Worm (Caenorhabditis elegans) whole organism, L4 larva: ENCODE results near the gene srab-21.
A peak's percentile ranks its signal among the peaks of the same experiment; 100 is the strongest.
"Not testable (repeated sequence)": the region's sequence is repeated elsewhere in the genome, so short reads cannot be mapped to it uniquely, and the experiment has no call there.

Experiments
- F37D6.2 ChIP-seq: sonication (generic microtip); optimal IDR thresholded peaks from 2 replicates; lab custom pipeline; 2016; ENCODE audit warnings: mild to moderate bottlenecking, missing genetic modification characterization, missing compliant biosample characterization
- F44E2.7 ChIP-seq: fragments of 200-800 bp; sonication (Bioruptor generic); IDR thresholded peaks from 2 replicates; pipeline ENCODE4 v2.1.2; 2022; ENCODE audit warnings: missing genetic modification characterization, missing compliant biosample characterization
- R02D3.7 ChIP-seq: fragments of 150-350 bp; sonication (generic microtip); optimal IDR thresholded peaks from 3 replicates; lab custom pipeline; 2014; ENCODE audit warnings: missing biosample characterization, missing genetic modification characterization
- T20F7.1 ChIP-seq: fragments of 200-800 bp; sonication (Bioruptor generic); optimal IDR thresholded peaks from 2 replicates; lab custom pipeline; 2018; ENCODE audit warnings: mild to moderate bottlenecking, missing genetic modification characterization, missing compliant biosample characterization
- T26A8.4 ChIP-seq: fragments of 200-800 bp; sonication (Bioruptor generic); IDR thresholded peaks from 2 replicates; pipeline ENCODE4 v1.3.6; 2022; ENCODE audit warnings: missing genetic modification characterization, missing compliant biosample characterization
- Y5F2A.4 ChIP-seq: fragments of 200-800 bp; sonication (Bioruptor generic); optimal IDR thresholded peaks from 2 replicates; lab custom pipeline; 2018; ENCODE audit warnings: mild to moderate bottlenecking, missing genetic modification characterization, missing compliant biosample characterization
- Y75B8A.6 ChIP-seq: fragments of 200-800 bp; sonication (Bioruptor generic); IDR thresholded peaks from 2 replicates; pipeline ENCODE4 v1.3.6; 2022; ENCODE audit warnings: missing genetic modification reagents, missing genetic modification characterization, missing compliant biosample characterization
- ZK337.2 ChIP-seq: fragments of 200-800 bp; sonication (Bioruptor generic); IDR thresholded peaks from 2 replicates; pipeline ENCODE4 v1.3.6; 2022; ENCODE audit warnings: missing genetic modification reagents, missing genetic modification characterization, missing compliant biosample characterization
- ZK546.5 ChIP-seq, 2 experiments: sonication (generic microtip); optimal IDR thresholded peaks; 2 replicates each; lab custom pipeline; 2017; ENCODE audit warnings: missing biosample characterization in 2 of 2, missing genetic modification characterization in 2 of 2
- aha-1 ChIP-seq: fragments of 150-350 bp; peaks from one replicate; lab custom pipeline; 2014; ENCODE audit warnings: missing biosample characterization, missing genetic modification characterization
- ama-1 ChIP-seq: fragments of 150-350 bp; optimal IDR thresholded peaks from 2 replicates; lab custom pipeline; 2014; ENCODE audit warnings: inconsistent platforms, mixed read lengths
- attf-4 ChIP-seq: sonication (generic microtip); optimal IDR thresholded peaks from 3 replicates; lab custom pipeline; 2017; ENCODE audit warnings: missing biosample characterization, missing genetic modification characterization
- ceh-44 ChIP-seq: fragments of 200-800 bp; sonication (Bioruptor generic); IDR thresholded peaks from 2 replicates; pipeline ENCODE4 v1.3.6; 2022; ENCODE audit warnings: missing genetic modification reagents, missing genetic modification characterization, missing compliant biosample characterization
- ceh-82 ChIP-seq: sonication (generic microtip); optimal IDR thresholded peaks from 2 replicates; lab custom pipeline; 2017; ENCODE audit warnings: missing biosample characterization, missing genetic modification characterization
- cey-2 ChIP-seq: sonication (generic microtip); optimal IDR thresholded peaks from 3 replicates; lab custom pipeline; 2017; ENCODE audit warnings: missing genetic modification characterization, mild to moderate bottlenecking, missing compliant biosample characterization, antibody characterized with exemption, borderline replicate concordance; ENCODE audit not compliant: insufficient read depth
- daf-12 ChIP-seq: fragments of 150-350 bp; optimal IDR thresholded peaks from 2 replicates; lab custom pipeline; 2014; ENCODE audit warnings: missing biosample characterization, missing genetic modification reagents, missing genetic modification characterization
- daf-16 ChIP-seq, 3 experiments: sonication (generic microtip); optimal IDR thresholded peaks; 2 replicates each; lab custom pipeline; 2016 to 2017; ENCODE audit warnings: missing genetic modification characterization in 3 of 3, missing genetic modification reagents in 3 of 3, mild to moderate bottlenecking in 2 of 3, missing compliant biosample characterization in 2 of 3, missing biosample characterization in 1 of 3, moderate library complexity in 1 of 3
- daf-19 ChIP-seq: fragments of 200-800 bp; sonication (Bioruptor generic); conservative IDR thresholded peaks from 2 replicates; pipeline ENCODE4 v1.3.6; 2022; ENCODE audit warnings: missing genetic modification characterization, missing compliant biosample characterization
- dmd-6 ChIP-seq: fragments of 200-800 bp; sonication (Bioruptor generic); IDR thresholded peaks from 2 replicates; pipeline ENCODE4 v1.3.6; 2022; ENCODE audit warnings: missing genetic modification reagents, missing genetic modification characterization, missing compliant biosample characterization
- gei-8 ChIP-seq: fragments of 200-800 bp; sonication (Bioruptor generic); optimal IDR thresholded peaks from 2 replicates; lab custom pipeline; 2018; ENCODE audit warnings: mild to moderate bottlenecking, missing genetic modification characterization, missing compliant biosample characterization
- hlh-11 ChIP-seq: fragments of 200-800 bp; sonication (Bioruptor generic); optimal IDR thresholded peaks from 2 replicates; lab custom pipeline; 2018; ENCODE audit warnings: mild to moderate bottlenecking, missing genetic modification characterization, missing compliant biosample characterization
- hlh-30 ChIP-seq: sonication (generic microtip); optimal IDR thresholded peaks from 2 replicates; lab custom pipeline; 2017; ENCODE audit warnings: antibody characterized with exemption, mild to moderate bottlenecking, missing genetic modification characterization, missing compliant biosample characterization; ENCODE audit not compliant: insufficient read depth
- lir-3 ChIP-seq: sonication (generic microtip); optimal IDR thresholded peaks from 2 replicates; lab custom pipeline; 2016; ENCODE audit warnings: mild to moderate bottlenecking, missing genetic modification characterization, missing compliant biosample characterization
- madf-5 ChIP-seq, 2 experiments: fragments of 200-800 bp; sonication (Bioruptor generic); IDR thresholded peaks; 2 replicates each; pipeline ENCODE4 v1.3.6; 2022; ENCODE audit warnings: missing compliant biosample characterization in 2 of 2, missing genetic modification characterization in 2 of 2
- madf-9 ChIP-seq: fragments of 200-800 bp; sonication (Bioruptor generic); conservative IDR thresholded peaks from 2 replicates; pipeline ENCODE4 v1.3.6; 2022; ENCODE audit warnings: missing genetic modification reagents, missing genetic modification characterization, missing compliant biosample characterization
- nhr-10 ChIP-seq: fragments of 150-350 bp; optimal IDR thresholded peaks from 2 replicates; lab custom pipeline; 2014; ENCODE audit warnings: missing biosample characterization, missing genetic modification characterization
- nhr-25 ChIP-seq: sonication (generic microtip); optimal IDR thresholded peaks from 2 replicates; lab custom pipeline; 2017; ENCODE audit warnings: missing genetic modification characterization, mild to moderate bottlenecking, missing compliant biosample characterization, antibody characterized with exemption, moderate library complexity, borderline replicate concordance; ENCODE audit not compliant: insufficient read depth
- nhr-6 ChIP-seq: fragments of 150-350 bp; optimal IDR thresholded peaks from 2 replicates; lab custom pipeline; 2014; ENCODE audit warnings: missing biosample characterization, missing genetic modification characterization
- pha-4 ChIP-seq, 2 experiments: fragments of 150-350 bp in 1 of 2; fragments of 200-800 bp in 1 of 2; sonication (Bioruptor generic) in 1 of 2; IDR thresholded peaks in 1 of 2; optimal IDR thresholded peaks in 1 of 2; 2 replicates each; pipeline versions ENCODE4 v1.3.6 to Lab custom; 2014 to 2022; ENCODE audit warnings: missing genetic modification characterization in 2 of 2, missing genetic modification reagents in 2 of 2, missing biosample characterization in 1 of 2, missing compliant biosample characterization in 1 of 2
- pqm-1 ChIP-seq: sonication (generic microtip); optimal IDR thresholded peaks from 2 replicates; lab custom pipeline; 2017; ENCODE audit warnings: missing biosample characterization, missing genetic modification characterization
- saeg-2 ChIP-seq: fragments of 200-800 bp; sonication (Bioruptor generic); IDR thresholded peaks from 2 replicates; pipeline ENCODE4 v1.3.6; 2022; ENCODE audit warnings: missing genetic modification reagents, missing genetic modification characterization, missing compliant biosample characterization
- unc-39 ChIP-seq: sonication (generic microtip); optimal IDR thresholded peaks from 2 replicates; lab custom pipeline; 2017; ENCODE audit warnings: missing biosample characterization, missing genetic modification characterization
- unc-62 ChIP-seq, 3 experiments: fragments of 150-350 bp in 1 of 3; sonication (generic microtip); optimal IDR thresholded peaks in 2 of 3; peaks in 1 of 3; 1 replicate in 1 of 3; 2 replicates in 2 of 3; lab custom pipeline; 2014 to 2017; ENCODE audit warnings: missing biosample characterization in 3 of 3, missing genetic modification characterization in 3 of 3, missing genetic modification reagents in 3 of 3, missing genotype in 1 of 3
- zfp-2 ChIP-seq: sonication (generic microtip); optimal IDR thresholded peaks from 2 replicates; lab custom pipeline; 2016; ENCODE audit warnings: mild to moderate bottlenecking, missing genetic modification characterization, missing compliant biosample characterization

srab-21 gene

DNA sequence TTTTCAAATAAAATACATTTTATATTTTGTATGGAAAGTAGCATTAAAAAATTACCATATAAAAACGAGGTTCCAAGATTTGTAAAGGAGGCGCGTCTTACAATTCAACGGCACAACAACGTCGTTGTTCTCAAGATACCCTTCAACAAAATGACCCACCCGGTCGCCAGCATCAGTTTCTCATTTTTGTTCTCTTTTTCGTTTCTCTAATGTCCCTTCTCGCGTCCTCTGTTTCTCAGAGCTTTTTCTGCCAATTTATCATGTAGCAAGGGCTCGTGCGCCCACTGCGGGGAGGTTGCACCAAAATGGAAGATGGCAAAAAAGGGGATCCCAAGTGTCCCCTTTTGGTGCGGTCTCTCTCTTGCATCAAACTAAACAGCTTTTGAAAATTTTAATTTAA lies 14.7 kb downstream of the srab-21 start:
- no peak for TF ChIP-seq pha-4 (GFP tag; IDR thresholded peaks at IDR 0.05; lab: Robert Waterston, UW)
- no peak for TF ChIP-seq pha-4 (tag; optimal IDR thresholded peaks at IDR 0.05; lab: Kevin White, UChicago)
- TF ChIP-seq dmd-6 = no peak
- no peak for TF ChIP-seq ama-1 (lab: Kevin White, UChicago)
- TF ChIP-seq daf-19 (GFP tag; lab: Robert Waterston, UW) = no peak
- TF ChIP-seq unc-39 = no peak
- TF ChIP-seq ceh-44 (GFP tag; lab: Robert Waterston, UW) = no peak
- no peak for TF ChIP-seq lir-3 (tag; lab: Kevin White, UChicago)
- TF ChIP-seq pqm-1 (tag; lab: Kevin White, UChicago) = no peak
- TF ChIP-seq unc-62 (GFP tag; optimal IDR thresholded peaks at IDR 0.05 in 1 of 2; lab: Kevin White, UChicago) = peak in 1 of 2 experiments; percentile 61
- TF ChIP-seq unc-62 (tag; optimal IDR thresholded peaks at IDR 0.05; lab: Kevin White, UChicago) = no peak
- TF ChIP-seq cey-2 = no peak
- no peak for TF ChIP-seq nhr-10 (tag; lab: Kevin White, UChicago)
- TF ChIP-seq madf-9 = no peak
- TF ChIP-seq ZK546.5 (tag; optimal IDR thresholded peaks at IDR 0.05; lab: Kevin White, UChicago) = no peak
- 0 out of 2 replicates have a peak, but pooled peaks have one; percentile 7 for TF ChIP-seq ZK337.2 (GFP tag; lab: Robert Waterston, UW)
- TF ChIP-seq T20F7.1 (GFP tag; lab: Kevin White, UChicago) = no peak
- TF ChIP-seq zfp-2 = no peak
- no peak for TF ChIP-seq ceh-82 (tag; lab: Kevin White, UChicago)
- no peak for TF ChIP-seq Y5F2A.4 (GFP tag; lab: Kevin White, UChicago)
- TF ChIP-seq aha-1 (tag; lab: Kevin White, UChicago) = peak; percentile 81
- no peak for TF ChIP-seq T26A8.4
- no peak for TF ChIP-seq attf-4
- TF ChIP-seq gei-8 (GFP tag; lab: Kevin White, UChicago) = no peak
- no peak for TF ChIP-seq Y75B8A.6 (GFP tag; lab: Robert Waterston, UW)

DNA sequence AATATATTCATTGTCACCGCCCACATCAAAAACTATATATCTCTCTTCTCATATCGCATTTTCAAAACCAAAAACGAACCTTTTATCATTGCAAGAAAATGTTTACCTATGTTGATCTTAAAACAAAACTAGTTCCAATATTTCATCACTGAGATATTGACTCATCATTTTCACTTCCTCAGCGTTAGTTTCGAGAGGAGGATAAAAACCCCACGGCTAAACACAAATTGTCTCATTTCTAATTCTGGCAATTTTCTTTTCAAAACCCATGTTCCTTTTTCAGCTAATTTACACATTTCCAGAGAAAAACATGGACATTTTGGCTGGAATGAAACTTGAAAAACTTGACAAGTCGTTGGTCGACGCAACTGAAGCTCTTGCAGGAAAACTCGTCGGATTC lies 15.6 kb downstream of the srab-21 start, which contains the start of gene T20D4.7:
Gene T20D4.7, plus strand, starts transcription at position 301 of the 400 bp plus-strand sequence.
- TF ChIP-seq hlh-30 (tag; lab: Kevin White, UChicago) (no peak), F37D6.2 (no peak), daf-12 (tag; lab: Kevin White, UChicago) (no peak), cey-2 (no peak), R02D3.7 (tag; lab: Kevin White, UChicago) (no peak), daf-16 (GFP tag; optimal IDR thresholded peaks at IDR 0.05; lab: Kevin White, UChicago) (no peak), daf-16 (tag; optimal IDR thresholded peaks at IDR 0.05; lab: Kevin White, UChicago) (no peak), madf-5 (GFP tag; IDR thresholded peaks at IDR 0.05; lab: Robert Waterston, UW) (no peak), zfp-2 (no peak), F44E2.7 (no peak), saeg-2 (GFP tag; lab: Robert Waterston, UW) (no peak), T20F7.1 (GFP tag; lab: Kevin White, UChicago) (no peak), ama-1 (lab: Kevin White, UChicago) (no peak), Y75B8A.6 (GFP tag; lab: Robert Waterston, UW) (no peak), nhr-6 (no peak), nhr-25 (no peak)

DNA sequence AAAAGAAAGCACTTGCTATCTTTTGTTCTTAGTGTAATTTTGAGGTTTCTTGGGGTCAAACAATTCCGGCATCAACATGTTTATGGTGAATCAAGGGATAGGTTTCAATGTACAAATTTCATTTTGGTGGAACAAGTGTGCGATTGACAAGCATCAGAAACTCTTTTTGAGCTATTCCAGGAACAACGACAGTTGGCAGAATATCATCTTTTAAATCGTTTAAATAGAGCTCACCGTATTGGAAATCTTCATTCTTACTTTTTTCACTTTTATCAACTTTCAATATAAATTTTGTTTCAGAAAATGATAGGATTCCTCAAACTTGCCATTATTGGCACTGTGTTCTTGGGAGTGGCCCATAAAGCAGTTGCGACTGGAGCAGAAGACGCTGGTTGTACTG lies 24.3 kb downstream of the srab-21 start, which contains the start of gene T20D4.10:
Gene T20D4.10, plus strand, starts transcription at position 301 of the 400 bp plus-strand sequence.
- peak in 1 of 2 experiments; percentile 25 for TF ChIP-seq daf-16 (GFP tag; optimal IDR thresholded peaks at IDR 0.05; lab: Kevin White, UChicago)
- TF ChIP-seq daf-16 (tag; optimal IDR thresholded peaks at IDR 0.05; lab: Kevin White, UChicago) = not testable (repeated sequence)

DNA sequence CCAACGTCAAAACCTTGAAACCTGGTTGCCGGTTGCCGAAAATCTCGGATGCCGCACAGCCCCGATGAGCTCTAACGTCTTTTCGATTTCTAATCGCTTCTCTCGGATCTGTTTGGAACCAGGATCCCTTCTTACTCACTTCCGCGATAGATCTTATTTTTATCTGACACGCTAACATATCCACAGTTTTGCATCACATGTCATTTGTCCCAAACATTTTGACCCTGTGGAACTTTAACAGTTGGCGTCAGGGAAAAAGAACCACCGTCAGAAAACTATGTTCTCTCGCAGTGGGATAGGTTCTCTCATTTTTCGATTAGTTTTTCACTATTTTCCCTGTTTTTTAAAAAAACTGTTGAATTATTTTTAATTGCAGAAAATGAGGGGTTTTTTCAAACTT lies 25.9 kb downstream of the srab-21 start, which contains the start of gene T20D4.11:
Gene T20D4.11, plus strand, starts transcription at position 377 of the 400 bp plus-strand sequence.
- TF ChIP-seq pha-4 (GFP tag; IDR thresholded peaks at IDR 0.05; lab: Robert Waterston, UW) (no peak), pha-4 (tag; optimal IDR thresholded peaks at IDR 0.05; lab: Kevin White, UChicago) (no peak), hlh-11 (tag; lab: Kevin White, UChicago) (peak; percentile 28), daf-16 (GFP tag; optimal IDR thresholded peaks at IDR 0.05; lab: Kevin White, UChicago) (peak in 1 of 2 experiments; percentile 62), daf-16 (tag; optimal IDR thresholded peaks at IDR 0.05; lab: Kevin White, UChicago) (no peak)
